Worm (Caenorhabditis elegans) whole organism, L3 larva: Measurements from ENCODE around the gene toe-2.

Source experiments
- R02D3.7 ChIP-seq: fragments of 150-350 bp; optimal IDR thresholded peaks from 2 replicates; lab custom pipeline; 2014; ENCODE audit warnings: missing biosample characterization, missing genetic modification characterization
- ZK546.5 ChIP-seq: sonication (generic microtip); optimal IDR thresholded peaks from 2 replicates; lab custom pipeline; 2017; ENCODE audit warnings: missing biosample characterization, missing genetic modification characterization
- aly-2 ChIP-seq: fragments of 150-350 bp; optimal IDR thresholded peaks from 2 replicates; lab custom pipeline; 2014; ENCODE audit warnings: missing biosample characterization, missing genetic modification characterization
- ama-1 ChIP-seq: fragments of 150-350 bp; optimal IDR thresholded peaks from 2 replicates; lab custom pipeline; 2018
- ceh-28 ChIP-seq: fragments of 150-350 bp; optimal IDR thresholded peaks from 2 replicates; lab custom pipeline; 2014; ENCODE audit warnings: missing biosample characterization, missing genetic modification reagents, missing genetic modification characterization
- ceh-82 ChIP-seq: fragments of 150-350 bp; optimal IDR thresholded peaks from 2 replicates; lab custom pipeline; 2014; ENCODE audit warnings: missing biosample characterization, missing genetic modification characterization
- ceh-9 ChIP-seq: sonication (generic microtip); optimal IDR thresholded peaks from 2 replicates; lab custom pipeline; 2018; ENCODE audit warnings: missing biosample characterization, missing genetic modification characterization
- elt-2 ChIP-seq: sonication (generic microtip); optimal IDR thresholded peaks from 2 replicates; lab custom pipeline; 2016; ENCODE audit warnings: missing genetic modification reagents, mild to moderate bottlenecking, missing genetic modification characterization, missing compliant biosample characterization
- elt-3 ChIP-seq, 3 experiments: fragments of 150-350 bp in 1 of 3; sonication (generic microtip) in 2 of 3; optimal IDR thresholded peaks; 2 replicates in 2 of 3; 4 replicates in 1 of 3; lab custom pipeline; 2014 to 2017; ENCODE audit warnings: missing biosample characterization in 3 of 3, missing genetic modification characterization in 3 of 3
- fkh-10 ChIP-seq: sonication (generic microtip); optimal IDR thresholded peaks from 2 replicates; lab custom pipeline; 2017; ENCODE audit warnings: missing biosample characterization, missing genetic modification reagents, missing genetic modification characterization
- fkh-2 ChIP-seq: fragments of 150-350 bp; optimal IDR thresholded peaks from 2 replicates; lab custom pipeline; 2014; ENCODE audit warnings: missing biosample characterization, missing genetic modification reagents, missing genetic modification characterization
- fos-1 ChIP-seq: fragments of 150-350 bp; optimal IDR thresholded peaks from 2 replicates; lab custom pipeline; 2014; ENCODE audit warnings: missing biosample characterization, missing genetic modification characterization
- hmg-11 ChIP-seq: sonication (generic microtip); optimal IDR thresholded peaks from 2 replicates; lab custom pipeline; 2016; ENCODE audit warnings: missing genetic modification characterization, missing compliant biosample characterization
- jun-1 ChIP-seq: fragments of 150-350 bp; optimal IDR thresholded peaks from 2 replicates; lab custom pipeline; 2014; ENCODE audit warnings: missing biosample characterization, missing genetic modification reagents, missing genetic modification characterization
- lin-15B ChIP-seq: fragments of 150-350 bp; optimal IDR thresholded peaks from 2 replicates; lab custom pipeline; 2014; ENCODE audit warnings: missing biosample characterization, missing genetic modification characterization
- lsy-12 ChIP-seq: sonication (generic microtip); optimal IDR thresholded peaks from 2 replicates; lab custom pipeline; 2016; ENCODE audit warnings: mild to moderate bottlenecking, missing genetic modification characterization, missing compliant biosample characterization
- nfya-1 ChIP-seq: sonication (generic microtip); optimal IDR thresholded peaks from 2 replicates; lab custom pipeline; 2017; ENCODE audit warnings: missing genetic modification characterization, mild to moderate bottlenecking, missing compliant biosample characterization, antibody characterized with exemption, moderate library complexity; ENCODE audit not compliant: insufficient read depth
- nhr-12 ChIP-seq: fragments of 150-350 bp; optimal IDR thresholded peaks from 2 replicates; lab custom pipeline; 2014; ENCODE audit warnings: missing biosample characterization, missing genetic modification characterization
- nhr-23 ChIP-seq: fragments of 150-350 bp; optimal IDR thresholded peaks from 2 replicates; lab custom pipeline; 2014; ENCODE audit warnings: missing biosample characterization, missing genetic modification reagents, missing genetic modification characterization
- nhr-237 ChIP-seq: fragments of 150-350 bp; optimal IDR thresholded peaks from 2 replicates; lab custom pipeline; 2014; ENCODE audit warnings: missing biosample characterization, missing genetic modification characterization
- nhr-43 ChIP-seq: sonication (generic microtip); optimal IDR thresholded peaks from 2 replicates; lab custom pipeline; 2016; ENCODE audit warnings: mild to moderate bottlenecking, missing genetic modification characterization, missing compliant biosample characterization; ENCODE audit not compliant: poor library complexity, severe bottlenecking
- nhr-67 ChIP-seq: fragments of 150-350 bp; optimal IDR thresholded peaks from 2 replicates; lab custom pipeline; 2014; ENCODE audit warnings: missing biosample characterization, missing genetic modification characterization
- nhr-76 ChIP-seq: fragments of 150-350 bp; sonication (generic microtip); optimal IDR thresholded peaks from 5 replicates; lab custom pipeline; 2014; ENCODE audit warnings: missing biosample characterization, missing genetic modification characterization
- nhr-77 ChIP-seq: fragments of 150-350 bp; optimal IDR thresholded peaks from 2 replicates; lab custom pipeline; 2014; ENCODE audit warnings: missing biosample characterization, missing genetic modification characterization
- pha-4 ChIP-seq: fragments of 150-350 bp; optimal IDR thresholded peaks from 2 replicates; lab custom pipeline; 2014; ENCODE audit warnings: missing biosample characterization, missing genetic modification reagents, missing genetic modification characterization
- pqm-1 ChIP-seq: fragments of 150-350 bp; optimal IDR thresholded peaks from 2 replicates; lab custom pipeline; 2017; ENCODE audit warnings: missing biosample characterization, missing genetic modification characterization, inconsistent platforms
- sea-2 ChIP-seq: fragments of 150-350 bp; sonication (generic microtip); optimal IDR thresholded peaks from 4 replicates; lab custom pipeline; 2014; ENCODE audit warnings: missing biosample characterization, missing genetic modification reagents, missing genetic modification characterization
- skn-1 ChIP-seq: fragments of 150-350 bp; optimal IDR thresholded peaks from 2 replicates; lab custom pipeline; 2014; ENCODE audit warnings: missing biosample characterization, missing genetic modification characterization
- snpc-4 ChIP-seq: fragments of 150-350 bp; optimal IDR thresholded peaks from 2 replicates; lab custom pipeline; 2014; ENCODE audit warnings: missing biosample characterization, missing genetic modification characterization
- tbx-2 ChIP-seq: sonication (generic microtip); optimal IDR thresholded peaks from 2 replicates; lab custom pipeline; 2016; ENCODE audit warnings: mild to moderate bottlenecking, missing genetic modification characterization, missing compliant biosample characterization
- unc-39 ChIP-seq: sonication (generic microtip); optimal IDR thresholded peaks from 4 replicates; lab custom pipeline; 2017; ENCODE audit warnings: missing biosample characterization, missing genetic modification characterization
- unc-62 ChIP-seq: fragments of 150-350 bp; sonication (generic microtip); optimal IDR thresholded peaks from 4 replicates; lab custom pipeline; 2014; ENCODE audit warnings: missing biosample characterization, missing genetic modification reagents, missing genetic modification characterization
- ztf-11 ChIP-seq: fragments of 150-350 bp; optimal IDR thresholded peaks from 2 replicates; lab custom pipeline; 2014; ENCODE audit warnings: missing biosample characterization, missing genetic modification characterization

The toe-2 gene

DNA sequence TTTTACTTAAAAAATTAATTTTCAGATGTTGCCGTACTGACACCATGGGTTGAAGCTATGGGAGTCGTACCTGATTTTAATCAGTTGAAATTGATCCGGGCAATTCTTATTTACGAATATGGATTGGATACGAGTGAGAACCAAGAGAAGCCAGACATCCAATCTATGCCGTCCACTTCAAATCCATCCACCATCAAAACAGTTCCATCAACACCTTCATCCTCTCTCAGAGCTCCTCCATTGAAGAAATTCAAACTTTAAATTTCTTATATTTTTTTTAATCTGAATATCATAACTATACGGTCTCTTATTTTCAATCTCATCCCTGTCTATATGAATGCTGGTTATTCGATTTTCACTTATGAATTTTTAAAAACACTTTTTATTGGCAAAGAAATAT is 37.7 kb upstream of the toe-2 start:
- TF ChIP-seq fos-1 (tag; lab: Kevin White, UChicago) = no peak
- peak; percentile 43 for TF ChIP-seq ama-1 (lab: Kevin White, UChicago)
- no peak for TF ChIP-seq ZK546.5 (tag; lab: Kevin White, UChicago)
- no peak for TF ChIP-seq lsy-12
- TF ChIP-seq pha-4 = peak; percentile 43
- TF ChIP-seq, all 47 proteins: peak for 2

DNA sequence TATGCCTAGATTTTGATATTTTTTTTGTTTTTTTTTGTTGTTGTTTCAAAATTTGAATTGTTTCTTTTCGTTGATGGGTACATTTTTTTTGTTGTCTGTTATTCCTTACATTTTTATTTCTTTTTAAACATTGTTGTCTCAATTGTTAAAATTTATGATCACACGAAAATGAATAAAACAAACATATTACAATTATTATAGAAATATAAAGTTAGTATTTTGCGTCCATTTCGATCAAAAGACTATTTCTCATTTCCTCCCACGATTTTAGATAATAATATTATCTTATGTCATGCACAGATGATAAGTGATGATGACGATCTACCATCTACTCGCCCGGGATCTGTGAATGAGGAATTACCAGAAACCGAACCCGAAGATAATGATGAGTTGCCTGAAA is 33.5 kb upstream of the toe-2 start, which contains the start of gene wrn-1:
wrn-1 (plus strand) TSS at position 301 of the 400 bp plus-strand sequence.
- TF ChIP-seq nhr-12 (tag; lab: Kevin White, UChicago) = no peak
- TF ChIP-seq nhr-43 (tag; lab: Kevin White, UChicago) = no peak
- TF ChIP-seq nhr-67 = no peak
- no peak for TF ChIP-seq sea-2 (GFP tag; lab: Kevin White, UChicago)

DNA sequence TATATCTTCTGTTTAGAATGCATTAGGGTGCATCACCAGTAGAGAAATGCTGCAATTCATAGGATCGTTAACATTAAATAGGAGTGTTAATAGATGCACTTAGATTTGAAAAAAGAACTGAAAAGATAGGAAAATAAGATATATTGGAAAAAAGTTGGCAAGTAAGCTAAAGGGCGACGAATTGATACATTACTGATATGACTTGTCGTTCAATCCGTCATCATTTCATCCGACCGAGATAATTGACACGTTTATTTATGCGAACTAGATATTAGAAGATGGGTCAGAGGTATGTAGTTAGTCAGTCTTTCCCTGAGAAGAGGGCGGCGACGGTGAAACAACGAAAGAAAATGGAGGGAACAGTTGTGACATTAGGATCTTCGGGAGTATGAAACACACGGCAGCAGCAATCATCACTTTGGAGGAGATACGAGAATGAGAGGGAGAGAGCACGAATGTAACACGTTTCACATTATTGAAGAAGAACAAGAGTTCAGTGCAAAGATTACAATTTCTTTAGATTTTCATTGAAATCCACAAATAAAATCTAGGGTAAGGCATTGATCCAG is 23.7 kb upstream of the toe-2 start, which contains the start of gene lron-15:
lron-15 (minus strand) TSS at position 51 of the 569 bp plus-strand sequence.
- TF ChIP-seq pqm-1 (tag; lab: Kevin White, UChicago) (no peak), hmg-11 (tag; lab: Kevin White, UChicago) (no peak), nhr-12 (tag; lab: Kevin White, UChicago) (no peak), skn-1 (tag; lab: Kevin White, UChicago) (no peak), nhr-76 (tag; lab: Kevin White, UChicago) (no peak), tbx-2 (tag; lab: Kevin White, UChicago) (no peak), R02D3.7 (tag; lab: Kevin White, UChicago) (no peak), pha-4 (no peak), ceh-9 (tag; lab: Kevin White, UChicago) (no peak), nhr-237 (tag; lab: Kevin White, UChicago) (no peak), elt-3 (tag; optimal IDR thresholded peaks at IDR 0.05; lab: Kevin White, UChicago) (no peak), ceh-82 (tag; lab: Kevin White, UChicago) (no peak), jun-1 (no peak), nhr-77 (no peak)
- TF ChIP-seq, all 47 proteins: peak for 0

DNA sequence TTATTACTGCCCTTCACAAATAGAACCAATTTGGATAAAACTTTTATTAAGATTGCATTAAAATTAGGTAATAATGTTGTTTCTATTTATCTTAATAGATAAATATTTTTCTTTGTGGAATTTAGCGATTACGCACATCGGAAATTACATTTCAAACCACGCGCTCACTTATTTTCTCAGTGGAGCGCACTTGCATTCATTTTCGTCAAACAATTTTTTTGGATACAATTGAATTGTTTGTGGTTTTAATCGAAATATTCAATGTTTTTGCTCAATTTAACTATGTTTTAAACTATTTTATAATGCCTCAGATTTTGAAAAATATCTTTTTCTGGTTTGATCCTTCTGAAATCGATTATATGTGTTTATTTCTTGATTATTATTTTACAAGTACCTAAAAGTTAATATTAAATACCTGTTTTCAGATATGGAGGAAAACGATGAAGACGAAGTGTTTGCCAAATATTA is 14.8 kb upstream of the toe-2 start, which contains the start of gene utp-20:
utp-20 (plus strand) TSS at position 418 of the 468 bp plus-strand sequence.
- no peak for TF ChIP-seq elt-2 (tag; lab: Kevin White, UChicago)
- peak; percentile 59 for TF ChIP-seq lin-15B (tag; lab: Kevin White, UChicago)
- TF ChIP-seq snpc-4 (tag; lab: Kevin White, UChicago) = peak; percentile 42
- peak; percentile 31 for TF ChIP-seq skn-1 (tag; lab: Kevin White, UChicago)
- TF ChIP-seq nfya-1 = peak; percentile 58
- no peak for TF ChIP-seq jun-1
- TF ChIP-seq nhr-23 (tag; lab: Kevin White, UChicago) = peak; percentile 49

DNA sequence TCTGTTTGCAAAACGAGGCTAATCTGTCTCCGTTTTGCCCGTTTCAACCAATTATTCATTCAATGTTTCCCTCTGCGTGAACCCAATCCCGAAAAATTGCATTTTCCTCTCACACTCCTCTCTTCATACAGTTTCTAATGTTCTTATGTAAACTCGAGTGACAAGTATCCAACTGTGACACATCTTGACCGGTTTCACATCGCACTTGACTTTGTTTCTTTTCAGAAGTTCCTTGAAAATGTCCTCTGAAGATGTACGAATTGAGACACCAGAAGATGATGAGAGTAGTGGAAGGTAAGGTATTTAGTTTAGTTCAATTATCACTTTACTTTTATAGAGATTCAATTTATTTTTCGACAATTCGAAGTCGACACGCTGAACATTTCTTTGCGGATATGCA is 10.8 kb upstream of the toe-2 start, which contains the start of gene abcx-1:
abcx-1 (plus strand) TSS at position 224 of the 400 bp plus-strand sequence.
- no peak for TF ChIP-seq ZK546.5 (tag; lab: Kevin White, UChicago)
- no peak for TF ChIP-seq ceh-9 (tag; lab: Kevin White, UChicago)
- TF ChIP-seq fkh-10 = no peak
- TF ChIP-seq unc-39 (tag; lab: Kevin White, UChicago) = no peak
- no peak for TF ChIP-seq nhr-43 (tag; lab: Kevin White, UChicago)
- no peak for TF ChIP-seq ceh-28 (tag; lab: Kevin White, UChicago)
- TF ChIP-seq ztf-11 (tag; lab: Kevin White, UChicago) = no peak
- TF ChIP-seq elt-3 (tag; optimal IDR thresholded peaks at IDR 0.05; lab: Kevin White, UChicago) = no peak
- TF ChIP-seq unc-62 (GFP tag; lab: Kevin White, UChicago) = no peak

DNA sequence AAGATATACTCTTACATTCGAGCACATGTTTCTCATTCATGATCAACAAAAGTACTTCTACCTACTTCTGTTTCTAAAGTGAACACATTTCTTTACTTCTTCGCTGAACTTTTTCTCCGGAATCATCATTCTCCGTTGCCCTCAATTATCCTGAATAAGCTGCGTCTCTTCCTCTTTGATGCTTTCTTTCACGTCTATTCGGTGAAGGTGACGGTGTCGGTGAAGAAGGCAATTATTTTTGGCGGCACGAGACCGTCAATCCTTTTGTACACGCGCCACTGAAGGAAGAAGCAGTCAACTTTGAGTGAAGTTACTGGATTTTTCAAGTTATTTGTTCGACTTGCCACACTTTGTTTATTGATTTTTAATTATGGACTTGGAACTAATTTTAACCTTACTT is 10.3 kb upstream of the toe-2 start, which contains the start of gene abch-1:
abch-1 (minus strand) TSS at position 101 of the 400 bp plus-strand sequence.
- TF ChIP-seq pha-4 = no peak
- TF ChIP-seq sea-2 (GFP tag; lab: Kevin White, UChicago) = no peak
- TF ChIP-seq nfya-1 = no peak
- no peak for TF ChIP-seq ama-1 (lab: Kevin White, UChicago)
- no peak for TF ChIP-seq fkh-2 (tag; lab: Kevin White, UChicago)
- no peak for TF ChIP-seq snpc-4 (tag; lab: Kevin White, UChicago)
- no peak for TF ChIP-seq pqm-1 (tag; lab: Kevin White, UChicago)
- TF ChIP-seq aly-2 (tag; lab: Kevin White, UChicago) = no peak
- no peak for TF ChIP-seq nhr-12 (tag; lab: Kevin White, UChicago)
- no peak for TF ChIP-seq ztf-11 (tag; lab: Kevin White, UChicago)
